Worm (Caenorhabditis elegans) whole organism, young adult: ENCODE results near the gene F46C3.7.

Experiments
- B0035.1 ChIP-seq: sonication (generic microtip); optimal IDR thresholded peaks from 2 replicates; lab custom pipeline; 2016; ENCODE audit warnings: missing genetic modification characterization, mild to moderate bottlenecking, missing compliant biosample characterization, missing genotype, missing genetic modification reagents
- B0336.3 ChIP-seq: fragments of 200-800 bp; sonication (Bioruptor generic); IDR thresholded peaks from 2 replicates; pipeline ENCODE4 v1.3.6; 2022; ENCODE audit warnings: missing genetic modification characterization, missing compliant biosample characterization
- F22D6.2 ChIP-seq: sonication (generic microtip); optimal IDR thresholded peaks from 2 replicates; lab custom pipeline; 2016; ENCODE audit warnings: mild to moderate bottlenecking, missing genetic modification characterization, missing compliant biosample characterization
- F37B4.10 ChIP-seq: fragments of 200-800 bp; sonication (Bioruptor generic); IDR thresholded peaks from 2 replicates; pipeline ENCODE4 v1.3.6; 2022; ENCODE audit warnings: missing genetic modification characterization, missing compliant biosample characterization
- F49E8.2 ChIP-seq: sonication (generic microtip); optimal IDR thresholded peaks from 3 replicates; lab custom pipeline; 2017; ENCODE audit warnings: missing genetic modification characterization, mild to moderate bottlenecking, missing compliant biosample characterization, antibody characterized with exemption, moderate library complexity; ENCODE audit not compliant: insufficient read depth
- F55B11.4 ChIP-seq: sonication (generic microtip); optimal IDR thresholded peaks from 2 replicates; lab custom pipeline; 2016; ENCODE audit warnings: missing compliant biosample characterization, missing genetic modification characterization, borderline replicate concordance; ENCODE audit not compliant: insufficient read depth
- Y53G8AR.9 ChIP-seq: fragments of 200-800 bp; sonication (Bioruptor generic); conservative IDR thresholded peaks from 2 replicates; pipeline ENCODE4 v1.3.6; 2022; ENCODE audit warnings: missing genetic modification reagents, missing genetic modification characterization, missing compliant biosample characterization
- Y67H2A.10 ChIP-seq: fragments of 200-800 bp; sonication (Bioruptor generic); conservative IDR thresholded peaks from 2 replicates; pipeline ENCODE4 v1.3.6; 2022; ENCODE audit warnings: missing genetic modification reagents, missing genetic modification characterization, missing compliant biosample characterization
- Y79H2A.3 ChIP-seq: fragments of 200-800 bp; sonication (Bioruptor generic); conservative IDR thresholded peaks from 2 replicates; pipeline ENCODE4 v1.3.6; 2022; ENCODE audit warnings: missing genetic modification reagents, missing genetic modification characterization, missing compliant biosample characterization
- Y95B8A.8 ChIP-seq: fragments of 200-800 bp; sonication (Bioruptor generic); IDR thresholded peaks from 2 replicates; pipeline ENCODE4 v1.3.6; 2022; ENCODE audit warnings: missing genetic modification reagents, missing genetic modification characterization, missing compliant biosample characterization
- ZK185.1 ChIP-seq: sonication (generic microtip); optimal IDR thresholded peaks from 2 replicates; lab custom pipeline; 2016; ENCODE audit warnings: mild to moderate bottlenecking, missing genetic modification characterization, missing compliant biosample characterization; ENCODE audit not compliant: poor library complexity, severe bottlenecking
- aptf-3 ChIP-seq: fragments of 200-800 bp; sonication (Bioruptor generic); IDR thresholded peaks from 2 replicates; pipeline ENCODE4 v1.3.6; 2022; ENCODE audit warnings: missing genetic modification characterization, missing compliant biosample characterization
- atf-7 ChIP-seq: sonication (generic microtip); optimal IDR thresholded peaks from 2 replicates; lab custom pipeline; 2017; ENCODE audit warnings: mild to moderate bottlenecking, missing genetic modification characterization, missing compliant biosample characterization
- attf-5 ChIP-seq: fragments of 200-800 bp; sonication (Bioruptor generic); optimal IDR thresholded peaks from 2 replicates; lab custom pipeline; 2018; ENCODE audit warnings: mild to moderate bottlenecking, missing genetic modification characterization, missing compliant biosample characterization
- attf-6 ChIP-seq: fragments of 200-800 bp; sonication (Bioruptor generic); IDR thresholded peaks from 2 replicates; pipeline ENCODE4 v1.3.6; 2022; ENCODE audit warnings: missing genetic modification reagents, missing genetic modification characterization, missing compliant biosample characterization
- ccch-3 ChIP-seq: fragments of 200-800 bp; sonication (Bioruptor generic); optimal IDR thresholded peaks from 2 replicates; lab custom pipeline; 2018; ENCODE audit warnings: mild to moderate bottlenecking, missing genetic modification characterization, missing compliant biosample characterization
- cebp-1 ChIP-seq, 2 experiments: fragments of 200-800 bp in 1 of 2; sonication (Bioruptor generic) in 1 of 2; sonication (generic microtip) in 1 of 2; IDR thresholded peaks in 1 of 2; optimal IDR thresholded peaks in 1 of 2; 2 replicates each; pipeline versions ENCODE4 v1.3.6 to Lab custom; 2017 to 2022; ENCODE audit warnings: missing compliant biosample characterization in 2 of 2, missing genetic modification characterization in 2 of 2, mild to moderate bottlenecking in 1 of 2, missing genetic modification reagents in 1 of 2, moderate library complexity in 1 of 2
- ceh-27 ChIP-seq: fragments of 200-800 bp; sonication (Bioruptor generic); optimal IDR thresholded peaks from 2 replicates; lab custom pipeline; 2018; ENCODE audit warnings: mild to moderate bottlenecking, missing genetic modification characterization, moderate library complexity, missing compliant biosample characterization
- dox-1 ChIP-seq: fragments of 200-800 bp; sonication (Bioruptor generic); IDR thresholded peaks from 2 replicates; pipeline ENCODE4 v1.3.6; 2022; ENCODE audit warnings: missing genetic modification reagents, missing genetic modification characterization, missing compliant biosample characterization
- dpl-1 ChIP-seq: fragments of 150-350 bp; optimal IDR thresholded peaks from 2 replicates; lab custom pipeline; 2014; ENCODE audit warnings: missing biosample characterization, missing genetic modification reagents, missing genetic modification characterization
- ekl-4 ChIP-seq: fragments of 200-800 bp; sonication (Bioruptor generic); IDR thresholded peaks from 2 replicates; pipeline ENCODE4 v1.3.6; 2022; ENCODE audit warnings: missing genetic modification reagents, missing genetic modification characterization, missing compliant biosample characterization
- fkh-3 ChIP-seq: sonication (generic microtip); optimal IDR thresholded peaks from 2 replicates; lab custom pipeline; 2016; ENCODE audit warnings: mild to moderate bottlenecking, missing genetic modification characterization, missing compliant biosample characterization
- hlh-26 ChIP-seq: fragments of 200-800 bp; sonication (Bioruptor generic); conservative IDR thresholded peaks from 2 replicates; pipeline ENCODE4 v1.3.6; 2022; ENCODE audit warnings: missing genetic modification reagents, missing genetic modification characterization, missing compliant biosample characterization
- lir-1 ChIP-seq: fragments of 200-800 bp; sonication (Bioruptor generic); conservative IDR thresholded peaks from 2 replicates; pipeline ENCODE4 v1.3.6; 2022; ENCODE audit warnings: missing genetic modification reagents, missing genetic modification characterization, missing compliant biosample characterization
- mcd-1 ChIP-seq: fragments of 200-800 bp; sonication (Bioruptor generic); IDR thresholded peaks from 2 replicates; pipeline ENCODE4 v1.3.6; 2022; ENCODE audit warnings: missing genetic modification reagents, missing genetic modification characterization, missing compliant biosample characterization
- mxl-1 ChIP-seq: sonication (generic microtip); optimal IDR thresholded peaks from 2 replicates; lab custom pipeline; 2016; ENCODE audit warnings: missing genetic modification characterization, missing compliant biosample characterization
- nhr-80 ChIP-seq: sonication (generic microtip); optimal IDR thresholded peaks from 2 replicates; lab custom pipeline; 2016; ENCODE audit warnings: missing genetic modification characterization, missing compliant biosample characterization
- pbrm-1 ChIP-seq: fragments of 200-800 bp; sonication (Bioruptor generic); IDR thresholded peaks from 2 replicates; pipeline ENCODE4 v1.3.6; 2022; ENCODE audit warnings: missing genetic modification reagents, missing genetic modification characterization, missing compliant biosample characterization
- pha-4 ChIP-seq: fragments of 150-350 bp; sonication (generic microtip); optimal IDR thresholded peaks from 2 replicates; lab custom pipeline; 2014; ENCODE audit warnings: missing biosample characterization, missing genetic modification reagents, missing genetic modification characterization
- rec-8 ChIP-seq, 2 experiments: sonication (generic microtip); optimal IDR thresholded peaks; 2 replicates each; lab custom pipeline; 2016; ENCODE audit warnings: mild to moderate bottlenecking in 2 of 2, missing genetic modification characterization in 2 of 2, missing genetic modification reagents in 2 of 2, missing genotype in 2 of 2, missing biosample characterization in 1 of 2, missing compliant biosample characterization in 1 of 2, moderate library complexity in 1 of 2
- repo-1 ChIP-seq: sonication (generic microtip); optimal IDR thresholded peaks from 2 replicates; lab custom pipeline; 2017; ENCODE audit warnings: mild to moderate bottlenecking, missing genetic modification characterization, missing compliant biosample characterization
- sea-2 ChIP-seq: fragments of 200-800 bp; sonication (Bioruptor generic); IDR thresholded peaks from 2 replicates; pipeline ENCODE4 v1.3.6; 2022; ENCODE audit warnings: missing genetic modification characterization, missing compliant biosample characterization
- snpc-1.3 ChIP-seq: sonication (generic microtip); optimal IDR thresholded peaks from 2 replicates; lab custom pipeline; 2017; ENCODE audit warnings: missing genetic modification characterization, mild to moderate bottlenecking, missing compliant biosample characterization, antibody characterized with exemption, moderate library complexity, missing genotype, missing genetic modification reagents; ENCODE audit not compliant: insufficient read depth
- somi-1 ChIP-seq: fragments of 200-800 bp; sonication (Bioruptor generic); optimal IDR thresholded peaks from 2 replicates; lab custom pipeline; 2018; ENCODE audit warnings: mild to moderate bottlenecking, missing genetic modification characterization, missing compliant biosample characterization
- unc-62 ChIP-seq: fragments of 150-350 bp; optimal IDR thresholded peaks from 2 replicates; lab custom pipeline; 2014; ENCODE audit warnings: missing biosample characterization, missing genetic modification reagents, missing genetic modification characterization
- zim-3 ChIP-seq: sonication (generic microtip); optimal IDR thresholded peaks from 2 replicates; lab custom pipeline; 2017; ENCODE audit warnings: mild to moderate bottlenecking, missing genetic modification characterization, moderate library complexity, missing compliant biosample characterization
- ztf-26 ChIP-seq: sonication (generic microtip); optimal IDR thresholded peaks from 2 replicates; lab custom pipeline; 2017; ENCODE audit warnings: missing genetic modification characterization, missing compliant biosample characterization

Gene F46C3.7

ce11 chrX:11407682-11408335 is 32.0 kb upstream of the F46C3.7 start, which contains the start of gene F08B12.4 (continued):
- no peak for TF ChIP-seq B0035.1 (tag; lab: Kevin White, UChicago)
- no peak for TF ChIP-seq cebp-1 (GFP tag; IDR thresholded peaks at IDR 0.05; lab: Robert Waterston, UW)
- TF ChIP-seq cebp-1 (tag; optimal IDR thresholded peaks at IDR 0.05; lab: Kevin White, UChicago) = no peak

ce11 chrX:11409457-11409856 is 30.4 kb upstream of the F46C3.7 start:
- TF ChIP-seq pbrm-1 (GFP tag; lab: Robert Waterston, UW) = no peak
- TF ChIP-seq lir-1 = no peak
- TF ChIP-seq dox-1 (GFP tag; lab: Robert Waterston, UW) = no peak
- no peak for TF ChIP-seq Y79H2A.3 (GFP tag; lab: Robert Waterston, UW)
- TF ChIP-seq fkh-3 (tag; lab: Kevin White, UChicago) = no peak
- TF ChIP-seq zim-3 (tag; lab: Kevin White, UChicago) = no peak
- TF ChIP-seq rec-8 (tag; optimal IDR thresholded peaks at IDR 0.05; lab: Kevin White, UChicago) = no peak
- TF ChIP-seq ccch-3 (GFP tag; lab: Kevin White, UChicago) = no peak
- peak; percentile 28; the same call in 1 of the 2 replicates for TF ChIP-seq B0336.3 (GFP tag; lab: Robert Waterston, UW)
- TF ChIP-seq mcd-1 (GFP tag; lab: Robert Waterston, UW) = no peak
- no peak for TF ChIP-seq dpl-1 (GFP tag; lab: Kevin White, UChicago)
- no peak for TF ChIP-seq Y95B8A.8 (GFP tag; lab: Robert Waterston, UW)
- no peak for TF ChIP-seq hlh-26 (GFP tag; lab: Robert Waterston, UW)
- TF ChIP-seq unc-62 (GFP tag; lab: Kevin White, UChicago) = no peak
- TF ChIP-seq attf-6 (GFP tag; lab: Robert Waterston, UW) = no peak
- no peak for TF ChIP-seq Y53G8AR.9 (GFP tag; lab: Robert Waterston, UW)
- TF ChIP-seq Y67H2A.10 = no peak
- peak; percentile 48 for TF ChIP-seq ZK185.1 (tag; lab: Kevin White, UChicago)
- no peak for TF ChIP-seq F37B4.10 (GFP tag; lab: Robert Waterston, UW)
- no peak for TF ChIP-seq aptf-3
- 0 out of 2 replicates have a peak, but pooled peaks have one; percentile 41 for TF ChIP-seq ekl-4 (GFP tag; lab: Robert Waterston, UW)
- no peak for TF ChIP-seq B0035.1 (tag; lab: Kevin White, UChicago)
- no peak for TF ChIP-seq mxl-1 (tag; lab: Kevin White, UChicago)
- TF ChIP-seq repo-1 = peak; percentile 44
- TF ChIP-seq attf-5 (GFP tag; lab: Kevin White, UChicago) = no peak
- TF ChIP-seq atf-7 (tag; lab: Kevin White, UChicago) = no peak
- no peak for TF ChIP-seq cebp-1 (GFP tag; IDR thresholded peaks at IDR 0.05; lab: Robert Waterston, UW)
- peak; percentile 30 for TF ChIP-seq cebp-1 (tag; optimal IDR thresholded peaks at IDR 0.05; lab: Kevin White, UChicago)
- peak; percentile 46 for TF ChIP-seq nhr-80 (tag; lab: Kevin White, UChicago)
- no peak for TF ChIP-seq snpc-1.3
- TF ChIP-seq ztf-26 (tag; lab: Kevin White, UChicago) = peak; percentile 39
- no peak for TF ChIP-seq ceh-27 (GFP tag; lab: Kevin White, UChicago)
- TF ChIP-seq sea-2 (GFP tag; lab: Robert Waterston, UW) = no peak
- TF ChIP-seq pha-4 (tag; lab: Kevin White, UChicago) = peak; percentile 20
- TF ChIP-seq somi-1 (GFP tag; lab: Kevin White, UChicago) = no peak
- no peak for TF ChIP-seq F49E8.2 (tag; lab: Kevin White, UChicago)
- TF ChIP-seq F55B11.4 (tag; lab: Kevin White, UChicago) = no peak
- no peak for TF ChIP-seq F22D6.2 (tag; lab: Kevin White, UChicago)
